Worm (Caenorhabditis elegans) whole organism, L4 larva: ENCODE data around the gene ZK470.2.

Source experiments
- F10B5.3 ChIP-seq: sonication (generic microtip); optimal IDR thresholded peaks from 2 replicates; lab custom pipeline; 2016; ENCODE audit warnings: mild to moderate bottlenecking, missing genetic modification characterization, missing compliant biosample characterization
- F44E2.7 ChIP-seq: fragments of 200-800 bp; sonication (Bioruptor generic); IDR thresholded peaks from 2 replicates; pipeline ENCODE4 v2.1.2; 2022; ENCODE audit warnings: missing genetic modification characterization, missing compliant biosample characterization
- R02D3.7 ChIP-seq: fragments of 150-350 bp; sonication (generic microtip); optimal IDR thresholded peaks from 3 replicates; lab custom pipeline; 2014; ENCODE audit warnings: missing biosample characterization, missing genetic modification characterization
- T26A8.4 ChIP-seq: fragments of 200-800 bp; sonication (Bioruptor generic); IDR thresholded peaks from 2 replicates; pipeline ENCODE4 v1.3.6; 2022; ENCODE audit warnings: missing genetic modification characterization, missing compliant biosample characterization
- Y105C5A.15 ChIP-seq: fragments of 200-800 bp; sonication (Bioruptor generic); IDR thresholded peaks from 2 replicates; pipeline ENCODE4 v1.3.6; 2022; ENCODE audit warnings: missing genetic modification characterization, missing compliant biosample characterization
- ZK546.5 ChIP-seq, 2 experiments: sonication (generic microtip); optimal IDR thresholded peaks; 2 replicates each; lab custom pipeline; 2017; ENCODE audit warnings: missing biosample characterization in 2 of 2, missing genetic modification characterization in 2 of 2
- attf-4 ChIP-seq: sonication (generic microtip); optimal IDR thresholded peaks from 3 replicates; lab custom pipeline; 2017; ENCODE audit warnings: missing biosample characterization, missing genetic modification characterization
- ceh-20 ChIP-seq: fragments of 200-800 bp; sonication (Bioruptor generic); IDR thresholded peaks from 2 replicates; pipeline ENCODE4 v1.3.6; 2022; ENCODE audit warnings: missing genetic modification reagents, missing genetic modification characterization, missing compliant biosample characterization
- ceh-32 ChIP-seq: sonication (generic microtip); optimal IDR thresholded peaks from 2 replicates; lab custom pipeline; 2016; ENCODE audit warnings: mild to moderate bottlenecking, missing genetic modification characterization, missing compliant biosample characterization; ENCODE audit not compliant: poor library complexity
- ceh-44 ChIP-seq: fragments of 200-800 bp; sonication (Bioruptor generic); IDR thresholded peaks from 2 replicates; pipeline ENCODE4 v1.3.6; 2022; ENCODE audit warnings: missing genetic modification reagents, missing genetic modification characterization, missing compliant biosample characterization
- ces-1 ChIP-seq: fragments of 150-350 bp; sonication (generic microtip); optimal IDR thresholded peaks from 4 replicates; lab custom pipeline; 2014; ENCODE audit warnings: missing biosample characterization, missing genetic modification reagents, missing genetic modification characterization
- cey-2 ChIP-seq: sonication (generic microtip); optimal IDR thresholded peaks from 3 replicates; lab custom pipeline; 2017; ENCODE audit warnings: missing genetic modification characterization, mild to moderate bottlenecking, missing compliant biosample characterization, antibody characterized with exemption, borderline replicate concordance; ENCODE audit not compliant: insufficient read depth
- daf-19 ChIP-seq: fragments of 200-800 bp; sonication (Bioruptor generic); conservative IDR thresholded peaks from 2 replicates; pipeline ENCODE4 v1.3.6; 2022; ENCODE audit warnings: missing genetic modification characterization, missing compliant biosample characterization
- dmd-6 ChIP-seq: fragments of 200-800 bp; sonication (Bioruptor generic); IDR thresholded peaks from 2 replicates; pipeline ENCODE4 v1.3.6; 2022; ENCODE audit warnings: missing genetic modification reagents, missing genetic modification characterization, missing compliant biosample characterization
- dmd-8 ChIP-seq: fragments of 200-800 bp; sonication (Bioruptor generic); IDR thresholded peaks from 2 replicates; pipeline ENCODE4 v1.3.6; 2022; ENCODE audit warnings: missing genetic modification characterization, missing compliant biosample characterization
- dpl-1 ChIP-seq: fragments of 150-350 bp; optimal IDR thresholded peaks from 2 replicates; lab custom pipeline; 2014; ENCODE audit warnings: missing biosample characterization, missing genetic modification reagents, missing genetic modification characterization
- dve-1 ChIP-seq: sonication (generic microtip); optimal IDR thresholded peaks from 2 replicates; lab custom pipeline; 2017; ENCODE audit warnings: antibody characterized with exemption, mild to moderate bottlenecking, missing genetic modification characterization, missing compliant biosample characterization; ENCODE audit not compliant: insufficient read depth
- fkh-10 ChIP-seq: fragments of 150-350 bp; optimal IDR thresholded peaks from 2 replicates; lab custom pipeline; 2014; ENCODE audit warnings: missing biosample characterization, missing genetic modification reagents, missing genetic modification characterization
- fos-1 ChIP-seq: fragments of 150-350 bp; optimal IDR thresholded peaks from 2 replicates; lab custom pipeline; 2014; ENCODE audit warnings: missing biosample characterization, missing genetic modification characterization
- lim-7 ChIP-seq: fragments of 200-800 bp; sonication (Bioruptor generic); IDR thresholded peaks from 2 replicates; pipeline ENCODE4 v1.3.6; 2022; ENCODE audit warnings: missing genetic modification characterization, missing compliant biosample characterization
- lin-29 ChIP-seq: fragments of 200-800 bp; sonication (Bioruptor generic); IDR thresholded peaks from 2 replicates; pipeline ENCODE4 v1.3.6; 2022; ENCODE audit warnings: missing genetic modification reagents, missing genetic modification characterization, missing compliant biosample characterization
- lin-38 ChIP-seq: fragments of 200-800 bp; sonication (Bioruptor generic); IDR thresholded peaks from 2 replicates; pipeline ENCODE4 v1.3.6; 2022; ENCODE audit warnings: missing genetic modification reagents, missing genetic modification characterization, missing compliant biosample characterization
- lin-39 ChIP-seq: fragments of 150-350 bp; optimal IDR thresholded peaks from 2 replicates; lab custom pipeline; 2014; ENCODE audit warnings: missing biosample characterization, missing genetic modification reagents, missing genetic modification characterization
- lir-3 ChIP-seq: sonication (generic microtip); optimal IDR thresholded peaks from 2 replicates; lab custom pipeline; 2016; ENCODE audit warnings: mild to moderate bottlenecking, missing genetic modification characterization, missing compliant biosample characterization
- madf-5 ChIP-seq, 2 experiments: fragments of 200-800 bp; sonication (Bioruptor generic); IDR thresholded peaks; 2 replicates each; pipeline ENCODE4 v1.3.6; 2022; ENCODE audit warnings: missing compliant biosample characterization in 2 of 2, missing genetic modification characterization in 2 of 2
- mdt-29 ChIP-seq: fragments of 200-800 bp; sonication (Bioruptor generic); IDR thresholded peaks from 2 replicates; pipeline ENCODE4 v1.3.6; 2022; ENCODE audit warnings: missing genetic modification reagents, missing genetic modification characterization, missing compliant biosample characterization
- mes-2 ChIP-seq: sonication (generic microtip); optimal IDR thresholded peaks from 2 replicates; lab custom pipeline; 2016; ENCODE audit warnings: missing genotype, mild to moderate bottlenecking, missing genetic modification characterization, missing compliant biosample characterization; ENCODE audit not compliant: poor library complexity, severe bottlenecking
- nhr-10 ChIP-seq: fragments of 150-350 bp; optimal IDR thresholded peaks from 2 replicates; lab custom pipeline; 2014; ENCODE audit warnings: missing biosample characterization, missing genetic modification characterization
- nhr-11 ChIP-seq: fragments of 150-350 bp; optimal IDR thresholded peaks from 2 replicates; lab custom pipeline; 2014; ENCODE audit warnings: missing biosample characterization, missing genetic modification characterization
- nhr-237 ChIP-seq: sonication (generic microtip); optimal IDR thresholded peaks from 2 replicates; lab custom pipeline; 2017; ENCODE audit warnings: missing biosample characterization, missing genetic modification characterization
- nhr-42 ChIP-seq: fragments of 200-800 bp; sonication (Bioruptor generic); IDR thresholded peaks from 2 replicates; pipeline ENCODE4 v1.3.6; 2022; ENCODE audit warnings: missing genetic modification characterization, missing compliant biosample characterization
- nhr-48 ChIP-seq: sonication (generic microtip); optimal IDR thresholded peaks from 2 replicates; lab custom pipeline; 2016; ENCODE audit warnings: mild to moderate bottlenecking, missing genetic modification characterization, missing compliant biosample characterization
- nhr-76 ChIP-seq: fragments of 150-350 bp; optimal IDR thresholded peaks from 2 replicates; lab custom pipeline; 2014; ENCODE audit warnings: missing biosample characterization, missing genetic modification characterization
- nhr-77 ChIP-seq: fragments of 150-350 bp; optimal IDR thresholded peaks from 2 replicates; lab custom pipeline; 2014; ENCODE audit warnings: missing biosample characterization, missing genetic modification characterization
- pqm-1 ChIP-seq: sonication (generic microtip); optimal IDR thresholded peaks from 2 replicates; lab custom pipeline; 2017; ENCODE audit warnings: missing biosample characterization, missing genetic modification characterization
- rbr-2 ChIP-seq: sonication (generic microtip); optimal IDR thresholded peaks from 2 replicates; lab custom pipeline; 2016; ENCODE audit warnings: missing genotype, missing genetic modification characterization, missing compliant biosample characterization
- saeg-2 ChIP-seq: fragments of 200-800 bp; sonication (Bioruptor generic); IDR thresholded peaks from 2 replicates; pipeline ENCODE4 v1.3.6; 2022; ENCODE audit warnings: missing genetic modification reagents, missing genetic modification characterization, missing compliant biosample characterization
- sdz-12 ChIP-seq: fragments of 200-800 bp; sonication (Bioruptor generic); optimal IDR thresholded peaks from 2 replicates; lab custom pipeline; 2018; ENCODE audit warnings: mild to moderate bottlenecking, missing genetic modification characterization, missing compliant biosample characterization
- snpc-1.2 ChIP-seq: fragments of 200-800 bp; sonication (Bioruptor generic); IDR thresholded peaks from 2 replicates; pipeline ENCODE4 v1.3.6; 2022; ENCODE audit warnings: missing genetic modification reagents, missing genetic modification characterization, missing compliant biosample characterization
- spr-1 ChIP-seq: sonication (generic microtip); optimal IDR thresholded peaks from 2 replicates; lab custom pipeline; 2016; ENCODE audit warnings: mild to moderate bottlenecking, missing genetic modification characterization, missing compliant biosample characterization
- spr-3 ChIP-seq: fragments of 200-800 bp; sonication (Bioruptor generic); optimal IDR thresholded peaks from 2 replicates; lab custom pipeline; 2018; ENCODE audit warnings: mild to moderate bottlenecking, missing genetic modification characterization, missing compliant biosample characterization
- tag-97 ChIP-seq: fragments of 200-800 bp; sonication (Bioruptor generic); IDR thresholded peaks from 2 replicates; pipeline ENCODE4 v1.3.6; 2022; ENCODE audit warnings: missing genetic modification characterization, missing compliant biosample characterization
- tra-1 ChIP-seq: fragments of 200-800 bp; sonication (Bioruptor generic); IDR thresholded peaks from 2 replicates; pipeline ENCODE4 v1.3.6; 2022; ENCODE audit warnings: missing genetic modification reagents, missing genetic modification characterization, missing compliant biosample characterization
- unc-130 ChIP-seq: sonication (generic microtip); optimal IDR thresholded peaks from 2 replicates; lab custom pipeline; 2016; ENCODE audit warnings: missing genetic modification reagents, missing genetic modification characterization, missing compliant biosample characterization
- unc-39 ChIP-seq: sonication (generic microtip); optimal IDR thresholded peaks from 2 replicates; lab custom pipeline; 2017; ENCODE audit warnings: missing biosample characterization, missing genetic modification characterization
- vab-7 ChIP-seq: fragments of 200-800 bp; sonication (Bioruptor generic); IDR thresholded peaks from 2 replicates; pipeline ENCODE4 v1.3.6; 2022; ENCODE audit warnings: missing genetic modification reagents, missing genetic modification characterization, missing compliant biosample characterization
- zag-1 ChIP-seq: fragments of 150-350 bp; optimal IDR thresholded peaks from 2 replicates; lab custom pipeline; 2014; ENCODE audit warnings: missing biosample characterization, missing genetic modification characterization
- zfp-2 ChIP-seq: sonication (generic microtip); optimal IDR thresholded peaks from 2 replicates; lab custom pipeline; 2016; ENCODE audit warnings: mild to moderate bottlenecking, missing genetic modification characterization, missing compliant biosample characterization
- zfp-3 ChIP-seq: fragments of 200-800 bp; sonication (Bioruptor generic); conservative IDR thresholded peaks from 2 replicates; pipeline ENCODE4 v1.3.6; 2022; ENCODE audit warnings: missing genetic modification reagents, missing genetic modification characterization, missing compliant biosample characterization
- zip-2 ChIP-seq: fragments of 150-350 bp; optimal IDR thresholded peaks from 2 replicates; lab custom pipeline; 2014; ENCODE audit warnings: missing biosample characterization, missing genetic modification characterization
- ztf-7 ChIP-seq: fragments of 150-350 bp; optimal IDR thresholded peaks from 2 replicates; lab custom pipeline; 2014; ENCODE audit warnings: missing biosample characterization, missing genetic modification characterization

The ZK470.2 gene

ce11 chrX:4190537-4191144 is 55.7 kb downstream of the ZK470.2 start, which contains the start of gene vha-12 (continued):
- TF ChIP-seq lim-7 (GFP tag; lab: Robert Waterston, UW) (0 out of 2 replicates have a peak, but pooled peaks have one; percentile 18), spr-3 (GFP tag; lab: Kevin White, UChicago) (no peak), zip-2 (tag; lab: Kevin White, UChicago) (peak; percentile 53), nhr-48 (tag; lab: Kevin White, UChicago) (peak; percentile 80), mes-2 (tag; lab: Kevin White, UChicago) (peak; percentile 91), lin-29 (GFP tag; lab: Robert Waterston, UW) (0 out of 2 replicates have a peak, but pooled peaks have one; percentile 10), daf-19 (GFP tag; lab: Robert Waterston, UW) (no peak), tra-1 (peak; percentile 57; the same call in 1 of the 2 replicates), pqm-1 (tag; lab: Kevin White, UChicago) (peak; percentile 65), attf-4 (tag; lab: Kevin White, UChicago) (no peak), ztf-7 (tag; lab: Kevin White, UChicago) (peak; percentile 35), unc-130 (GFP tag; lab: Kevin White, UChicago) (no peak), vab-7 (peak; percentile 20; the same call in 1 of the 2 replicates), zfp-2 (tag; lab: Kevin White, UChicago) (peak; percentile 42), nhr-10 (tag; lab: Kevin White, UChicago) (peak; percentile 73), ceh-20 (GFP tag; lab: Robert Waterston, UW) (peak; percentile 61), madf-5 (GFP tag; IDR thresholded peaks at IDR 0.05; lab: Robert Waterston, UW) (no peak), lin-39 (tag; lab: Kevin White, UChicago) (peak; percentile 16), mdt-29 (GFP tag; lab: Robert Waterston, UW) (no peak), T26A8.4 (GFP tag; lab: Robert Waterston, UW) (peak; percentile 84), dpl-1 (GFP tag; lab: Kevin White, UChicago) (peak; percentile 72), nhr-76 (tag; lab: Kevin White, UChicago) (no peak), zag-1 (tag; lab: Kevin White, UChicago) (no peak), F10B5.3 (tag; lab: Kevin White, UChicago) (no peak), sdz-12 (no peak), ces-1 (GFP tag; lab: Kevin White, UChicago) (peak; percentile 45), spr-1 (tag; lab: Kevin White, UChicago) (peak; percentile 70), nhr-11 (tag; lab: Kevin White, UChicago) (peak; percentile 92), tag-97 (GFP tag; lab: Robert Waterston, UW) (no peak), rbr-2 (tag; lab: Kevin White, UChicago) (peak; percentile 89), snpc-1.2 (GFP tag; lab: Robert Waterston, UW) (no peak), ZK546.5 (tag; optimal IDR thresholded peaks at IDR 0.05; lab: Kevin White, UChicago) (peak in 1 of 2 experiments; percentile 8), fkh-10 (peak; percentile 43), cey-2 (tag; lab: Kevin White, UChicago) (no peak), dve-1 (tag; lab: Kevin White, UChicago) (peak; percentile 95), R02D3.7 (no peak), dmd-6 (GFP tag; lab: Robert Waterston, UW) (peak; percentile 92), dmd-8 (GFP tag; lab: Robert Waterston, UW) (0 out of 2 replicates have a peak, but pooled peaks have one; percentile 43), zfp-3 (peak; percentile 74; the same call in 1 of the 2 replicates), lin-38 (GFP tag; lab: Robert Waterston, UW) (no peak), ceh-32 (no peak), F44E2.7 (GFP tag; lab: Robert Waterston, UW) (no peak), nhr-77 (peak; percentile 93), nhr-42 (GFP tag; lab: Robert Waterston, UW) (peak; percentile 66), nhr-237 (tag; lab: Kevin White, UChicago) (no peak), Y105C5A.15 (GFP tag; lab: Robert Waterston, UW) (no peak), lir-3 (no peak), ceh-44 (no peak), saeg-2 (GFP tag; lab: Robert Waterston, UW) (peak; percentile 71; the same call in 1 of the 2 replicates), unc-39 (tag; lab: Kevin White, UChicago) (no peak), fos-1 (tag; lab: Kevin White, UChicago) (no peak)
